Fruit fly (Drosophila melanogaster): ENCODE data around the gene CG4238.

- no peak for TF ChIP-seq insv (optimal IDR thresholded peaks at IDR 0.05)
- no peak for TF ChIP-seq Myc (optimal IDR thresholded peaks at IDR 0.05)
- TF ChIP-seq ttk (optimal IDR thresholded peaks at IDR 0.05), result no peak
- no peak for TF ChIP-seq psq (optimal IDR thresholded peaks at IDR 0.05)
- TF ChIP-seq h (optimal IDR thresholded peaks at IDR 0.05), result no peak
- TF ChIP-seq Sin3A (optimal IDR thresholded peaks at IDR 0.05), result no peak
Observed at dm6 chr2L:2008980-2009954, at the start of gene CG4238.
